Fruit fly (Drosophila melanogaster): ENCODE data around the gene Acbp1.

Gene Acbp1

dm6 chr2L:8159498-8159897 is 2.8 kb downstream of the Acbp1 start, which contains the start of the genes PAPLA1 and Rbsn-5 (continued):
- peak; percentile 26; the same call in 1 of the 3 replicates for TF ChIP-seq sr (GFP tag; IDR thresholded peaks at IDR 0.05)
- TF ChIP-seq CG6272 (GFP tag; IDR thresholded peaks at IDR 0.05), result peak; percentile 93
- no peak for TF ChIP-seq sna (GFP tag; IDR thresholded peaks at IDR 0.05; ENCODE audit: partially characterized antibody)
- TF ChIP-seq Camta (GFP tag; optimal IDR thresholded peaks at IDR 0.05), result peak; percentile 94
- TF ChIP-seq CG11093 (GFP tag; IDR thresholded peaks at IDR 0.05), result peak; percentile 88
- peak; percentile 84 for TF ChIP-seq CG17186 (GFP tag; optimal IDR thresholded peaks at IDR 0.05)
- peak; percentile 87 for TF ChIP-seq CG30431 (GFP tag; optimal IDR thresholded peaks at IDR 0.05)
- no peak for TF ChIP-seq cg (GFP tag; optimal IDR thresholded peaks at IDR 0.05)
- TF ChIP-seq pb (GFP tag; optimal IDR thresholded peaks at IDR 0.05), result peak; percentile 93
- peak; percentile 58; the same call in 1 of the 2 replicates for TF ChIP-seq Lim3 (GFP tag; IDR thresholded peaks at IDR 0.05)
- TF ChIP-seq Usf (GFP tag; optimal IDR thresholded peaks at IDR 0.05), result peak; percentile 82
- TF ChIP-seq CG32767 (GFP tag; IDR thresholded peaks at IDR 0.05), result peak; percentile 85
- TF ChIP-seq sd (tag; optimal IDR thresholded peaks at IDR 0.05), result peak; percentile 86
- peak; percentile 91 for TF ChIP-seq CG1792 (GFP tag; optimal IDR thresholded peaks at IDR 0.05)
- peak; percentile 63 for TF ChIP-seq Jarid2 (GFP tag; optimal IDR thresholded peaks at IDR 0.05)
- TF ChIP-seq CG11398 (GFP tag; optimal IDR thresholded peaks at IDR 0.05), result peak; percentile 88
- peak; percentile 84 for TF ChIP-seq danr (GFP tag; IDR thresholded peaks at IDR 0.05)
- no peak for TF ChIP-seq h (optimal IDR thresholded peaks at IDR 0.05)
- TF ChIP-seq Mad (GFP tag; optimal IDR thresholded peaks at IDR 0.05), result peak; percentile 91
- TF ChIP-seq CG17328 (GFP tag; IDR thresholded peaks at IDR 0.05), result peak; percentile 89
- peak; percentile 76 for TF ChIP-seq CG8765 (GFP tag; IDR thresholded peaks at IDR 0.05)
- TF ChIP-seq jing (GFP tag; optimal IDR thresholded peaks at IDR 0.05), result peak; percentile 83
- TF ChIP-seq chif (GFP tag; optimal IDR thresholded peaks at IDR 0.05), result peak; percentile 95
- TF ChIP-seq tap (tag; optimal IDR thresholded peaks at IDR 0.05), result peak; percentile 85
- peak; percentile 86 for TF ChIP-seq D19A (tag; optimal IDR thresholded peaks at IDR 0.05)
- no peak for TF ChIP-seq cad (GFP tag; optimal IDR thresholded peaks at IDR 0.05)
- peak; percentile 75 for TF ChIP-seq CG10274 (GFP tag; optimal IDR thresholded peaks at IDR 0.05)
- TF ChIP-seq CG9817 (tag; optimal IDR thresholded peaks at IDR 0.05), result peak; percentile 95
- peak; percentile 85 for TF ChIP-seq CG14667 (GFP tag; IDR thresholded peaks at IDR 0.05)
- TF ChIP-seq zen (tag; optimal IDR thresholded peaks at IDR 0.05), result peak; percentile 92
- peak; percentile 51; the same call in 3 of the 4 replicates for TF ChIP-seq Dll (GFP tag; IDR thresholded peaks at IDR 0.05; ENCODE audit: partially characterized antibody)
- TF ChIP-seq fru (optimal IDR thresholded peaks at IDR 0.05), result no peak
- TF ChIP-seq CG18011 (GFP tag; optimal IDR thresholded peaks at IDR 0.05), result peak; percentile 86
- TF ChIP-seq Opbp (GFP tag; IDR thresholded peaks at IDR 0.05; ENCODE audit: partially characterized antibody), result no peak
- peak; percentile 94 for TF ChIP-seq tio (GFP tag; optimal IDR thresholded peaks at IDR 0.05)
- TF ChIP-seq CG6854 (GFP tag; optimal IDR thresholded peaks at IDR 0.05), result peak; percentile 77
- peak; percentile 75 for TF ChIP-seq CG3838 (GFP tag; optimal IDR thresholded peaks at IDR 0.05)
- peak; percentile 93 for TF ChIP-seq CG17829 (tag; optimal IDR thresholded peaks at IDR 0.05)
- peak; percentile 85 for TF ChIP-seq CG5953 (GFP tag; IDR thresholded peaks at IDR 0.05)
- peak; percentile 76 for TF ChIP-seq dmrt11E (tag; optimal IDR thresholded peaks at IDR 0.05)
- TF ChIP-seq ssp (GFP tag; IDR thresholded peaks at IDR 0.05), result peak; percentile 84
- TF ChIP-seq Fer3 (tag; optimal IDR thresholded peaks at IDR 0.05), result peak; percentile 95
- TF ChIP-seq Hsf (GFP tag; optimal IDR thresholded peaks at IDR 0.05), result peak; percentile 96
- TF ChIP-seq CG4360 (GFP tag; IDR thresholded peaks at IDR 0.05), result peak; percentile 52; the same call in 1 of the 2 replicates
- no peak for TF ChIP-seq hbn (GFP tag; IDR thresholded peaks at IDR 0.05; ENCODE audit: partially characterized antibody)
- peak; percentile 40 for TF ChIP-seq gfzf (GFP tag; optimal IDR thresholded peaks at IDR 0.05)
- peak; percentile 93 for TF ChIP-seq esg (GFP tag; conservative IDR thresholded peaks at IDR 0.05)
- TF ChIP-seq CG7928 (GFP tag; optimal IDR thresholded peaks at IDR 0.05), result peak; percentile 100
- peak; percentile 68; the same call in 1 of the 2 replicates for TF ChIP-seq dati (GFP tag; IDR thresholded peaks at IDR 0.05)
- 0 out of 2 replicates have a peak, but pooled peaks have one; percentile 21 for TF ChIP-seq Scr (GFP tag; IDR thresholded peaks at IDR 0.05; ENCODE audit: partially characterized antibody)
- TF ChIP-seq wdn (GFP tag; IDR thresholded peaks at IDR 0.05), result peak; percentile 82
- TF ChIP-seq NC2α (GFP tag; optimal IDR thresholded peaks at IDR 0.05), result peak; percentile 88

All from whole organism, embryonic.